In the genomic region with DNA sequence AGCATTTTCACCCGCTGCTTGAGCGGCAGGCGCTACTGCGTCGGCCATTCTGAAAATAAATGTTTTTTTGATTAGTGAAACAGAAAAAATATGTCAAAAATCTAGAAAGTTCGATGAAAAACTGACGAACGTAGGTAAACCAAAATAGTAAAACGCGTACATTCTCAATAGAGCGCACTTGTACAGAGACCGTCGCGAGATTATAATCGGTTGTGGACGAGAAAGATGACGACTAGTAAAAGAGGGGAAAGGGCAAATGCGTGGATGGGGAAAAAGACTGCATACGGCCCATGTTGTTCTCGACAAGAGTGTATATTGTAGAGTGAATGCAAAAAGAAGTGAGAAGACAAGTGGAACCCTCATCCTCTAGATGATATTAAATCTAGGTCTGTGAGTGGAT, we compare ENCODE assay signal across 8 worm cellular contexts.
A peak's percentile ranks its signal among the peaks of the same experiment; 100 is the strongest.
TF ChIP-seq lines count a peak whose summit lies in the region.

A gene (minus strand): TSS at position 49 of the 400 bp plus-strand sequence.

TF ChIP-seq in whole organism, L1 larva, 84 proteins besides CTCF, POLR2A, EP300 and RAD21 (continues in another document):
- TF ChIP-seq efl-1 (optimal IDR thresholded peaks at IDR 0.05; lab: Kevin White, UChicago) (peak in 1 of 2 experiments; percentile 14), efl-1 (GFP tag; optimal IDR thresholded peaks at IDR 0.05 in 1 of 2; lab: Kevin White, UChicago) (peak in 1 of 2 experiments; percentile 1), lin-35 (GFP tag; optimal IDR thresholded peaks at IDR 0.05; lab: Kevin White, UChicago) (peak; percentile 17 to 65), hpl-2 (GFP tag; optimal IDR thresholded peaks at IDR 0.05; lab: Kevin White, UChicago) (no peak), mep-1 (tag; optimal IDR thresholded peaks at IDR 0.05; lab: Kevin White, UChicago) (peak; percentile 60), lin-14 (GFP tag; optimal IDR thresholded peaks at IDR 0.05; lab: Kevin White, UChicago) (peak; percentile 69), lsy-2 (tag; optimal IDR thresholded peaks at IDR 0.05; lab: Kevin White, UChicago) (peak in 1 of 2 experiments; percentile 49), mdl-1 (tag; optimal IDR thresholded peaks at IDR 0.05; lab: Kevin White, UChicago) (peak in 1 of 2 experiments; percentile 45), unc-86 (tag; optimal IDR thresholded peaks at IDR 0.05; lab: Kevin White, UChicago) (no peak), snu-23 (GFP tag; optimal IDR thresholded peaks at IDR 0.05; lab: Kevin White, UChicago) (peak; percentile 53)

TF ChIP-seq in whole organism, L2 larva, 48 proteins besides CTCF, POLR2A, EP300 and RAD21 (continues in another document):
- TF ChIP-seq nhr-129 (tag; optimal IDR thresholded peaks at IDR 0.05; lab: Kevin White, UChicago) (peak; percentile 53), C34F6.9 (tag; optimal IDR thresholded peaks at IDR 0.05; lab: Kevin White, UChicago) (peak; percentile 54), unc-55 (GFP tag; optimal IDR thresholded peaks at IDR 0.05; lab: Kevin White, UChicago) (peak; percentile 37), snpc-4 (tag; optimal IDR thresholded peaks at IDR 0.05; lab: Kevin White, UChicago) (no peak), alr-1 (tag; optimal IDR thresholded peaks at IDR 0.05; lab: Kevin White, UChicago) (no peak), crh-2 (tag; optimal IDR thresholded peaks at IDR 0.05; lab: Kevin White, UChicago) (peak; percentile 30), F13H6.1 (tag; optimal IDR thresholded peaks at IDR 0.05; lab: Kevin White, UChicago) (no peak), egl-27 (tag; optimal IDR thresholded peaks at IDR 0.05; lab: Kevin White, UChicago) (no peak), sma-3 (GFP tag; optimal IDR thresholded peaks at IDR 0.05; lab: Kevin White, UChicago) (peak; percentile 3), lin-11 (tag; optimal IDR thresholded peaks at IDR 0.05; lab: Kevin White, UChicago) (no peak), blmp-1 (tag; optimal IDR thresholded peaks at IDR 0.05; lab: Kevin White, UChicago; ENCODE audit: insufficient read depth) (no peak)

TF ChIP-seq in whole organism, L3 larva, 47 proteins besides CTCF, POLR2A, EP300 and RAD21 (continues in another document):
- TF ChIP-seq elt-1 (tag; optimal IDR thresholded peaks at IDR 0.05; lab: Kevin White, UChicago) = no peak
- no peak for TF ChIP-seq ztf-4 (tag; optimal IDR thresholded peaks at IDR 0.05; lab: Kevin White, UChicago)
- no peak for TF ChIP-seq nhr-77 (tag; optimal IDR thresholded peaks at IDR 0.05; lab: Kevin White, UChicago)
- no peak for TF ChIP-seq mdl-1 (tag; optimal IDR thresholded peaks at IDR 0.05; lab: Kevin White, UChicago)
- TF ChIP-seq skn-1 (tag; optimal IDR thresholded peaks at IDR 0.05; lab: Kevin White, UChicago) = no peak
- no peak for TF ChIP-seq ceh-28 (tag; optimal IDR thresholded peaks at IDR 0.05; lab: Kevin White, UChicago)
- peak; percentile 49 for TF ChIP-seq lin-15B (tag; optimal IDR thresholded peaks at IDR 0.05; lab: Kevin White, UChicago)
- TF ChIP-seq nhr-43 (tag; optimal IDR thresholded peaks at IDR 0.05; lab: Kevin White, UChicago; ENCODE audit: poor library complexity, severe bottlenecking) = no peak
- no peak for TF ChIP-seq fkh-10 (GFP tag; optimal IDR thresholded peaks at IDR 0.05; lab: Kevin White, UChicago)
- peak; percentile 30 for TF ChIP-seq pqm-1 (tag; optimal IDR thresholded peaks at IDR 0.05; lab: Kevin White, UChicago)
- TF ChIP-seq nhr-28 (tag; optimal IDR thresholded peaks at IDR 0.05; lab: Kevin White, UChicago) = no peak

TF ChIP-seq in whole organism, L4 larva, 104 proteins besides CTCF, POLR2A, EP300 and RAD21 (continues in another document):
- TF ChIP-seq ama-1 (optimal IDR thresholded peaks at IDR 0.05; lab: Kevin White, UChicago) (no peak), T20F7.1 (GFP tag; optimal IDR thresholded peaks at IDR 0.05; lab: Kevin White, UChicago) (no peak), lir-3 (tag; optimal IDR thresholded peaks at IDR 0.05; lab: Kevin White, UChicago) (no peak), nhr-11 (tag; optimal IDR thresholded peaks at IDR 0.05; lab: Kevin White, UChicago) (no peak), dmd-6 (GFP tag; IDR thresholded peaks at IDR 0.05; lab: Robert Waterston, UW) (no peak), nhr-28 (tag; optimal IDR thresholded peaks at IDR 0.05; lab: Kevin White, UChicago) (peak; percentile 55), lim-7 (GFP tag; IDR thresholded peaks at IDR 0.05; lab: Robert Waterston, UW) (no peak), saeg-2 (GFP tag; IDR thresholded peaks at IDR 0.05; lab: Robert Waterston, UW) (no peak), dpl-1 (GFP tag; optimal IDR thresholded peaks at IDR 0.05; lab: Kevin White, UChicago) (no peak), hif-1 (tag; optimal IDR thresholded peaks at IDR 0.05; lab: Kevin White, UChicago) (no peak), pha-4 (GFP tag; IDR thresholded peaks at IDR 0.05; lab: Robert Waterston, UW) (no peak), pha-4 (tag; optimal IDR thresholded peaks at IDR 0.05; lab: Kevin White, UChicago) (peak; percentile 55)

TF ChIP-seq in whole organism, early embryonic, 17 proteins besides CTCF, POLR2A, EP300 and RAD21:
- TF ChIP-seq flt-1 (GFP tag; IDR thresholded peaks at IDR 0.05; lab: Robert Waterston, UW) (no peak), hmg-4 (GFP tag; optimal IDR thresholded peaks at IDR 0.05; lab: Kevin White, UChicago) (peak; percentile 16), tbx-11 (GFP tag; IDR thresholded peaks at IDR 0.05; lab: Robert Waterston, UW) (no peak), aly-1 (tag; optimal IDR thresholded peaks at IDR 0.05; lab: Kevin White, UChicago) (peak; percentile 3)

TF ChIP-seq in whole organism, late embryonic, 69 proteins besides CTCF, POLR2A, EP300 and RAD21:
- no peak for TF ChIP-seq lim-6 (tag; optimal IDR thresholded peaks at IDR 0.05; lab: Kevin White, UChicago)
- peak; percentile 26 for TF ChIP-seq tbx-2 (tag; optimal IDR thresholded peaks at IDR 0.05; lab: Kevin White, UChicago)
- TF ChIP-seq ceh-31 (tag; optimal IDR thresholded peaks at IDR 0.05; lab: Kevin White, UChicago) = peak; percentile 45
- peak; percentile 38 for TF ChIP-seq elt-2 (tag; optimal IDR thresholded peaks at IDR 0.05; lab: Kevin White, UChicago)
- TF ChIP-seq nfya-1 (tag; optimal IDR thresholded peaks at IDR 0.05; lab: Kevin White, UChicago) = no peak
- peak; percentile 16 for TF ChIP-seq ref-2 (tag; optimal IDR thresholded peaks at IDR 0.05; lab: Kevin White, UChicago)
- no peak for TF ChIP-seq eyg-1 (tag; optimal IDR thresholded peaks at IDR 0.05; lab: Kevin White, UChicago)
- peak; percentile 0 for TF ChIP-seq unc-42 (tag; optimal IDR thresholded peaks at IDR 0.05; lab: Kevin White, UChicago)
- TF ChIP-seq lin-11 (tag; optimal IDR thresholded peaks at IDR 0.05; lab: Kevin White, UChicago) = no peak
- no peak for TF ChIP-seq ceh-30 (tag; optimal IDR thresholded peaks at IDR 0.05; lab: Kevin White, UChicago)
TF ChIP-seq in whole organism, late embryonic: peak in this region for 5.

TF ChIP-seq in whole organism, mixed stage, embryonic, 35 proteins besides CTCF, POLR2A, EP300 and RAD21:
- TF ChIP-seq mep-1 (tag; optimal IDR thresholded peaks at IDR 0.05; lab: Kevin White, UChicago) (peak; percentile 58), ceh-39 (tag; optimal IDR thresholded peaks at IDR 0.05; lab: Kevin White, UChicago) (peak; percentile 42), nhr-2 (tag; optimal IDR thresholded peaks at IDR 0.05; lab: Kevin White, UChicago) (peak; percentile 50), lin-13 (tag; optimal IDR thresholded peaks at IDR 0.05; lab: Kevin White, UChicago) (peak; percentile 41), ztf-11 (tag; optimal IDR thresholded peaks at IDR 0.05; lab: Kevin White, UChicago) (no peak), nhr-12 (tag; optimal IDR thresholded peaks at IDR 0.05; lab: Kevin White, UChicago) (no peak), elt-1 (tag; optimal IDR thresholded peaks at IDR 0.05; lab: Kevin White, UChicago; ENCODE audit: borderline replicate concordance, insufficient read depth) (peak; percentile 20), hlh-1 (tag; optimal IDR thresholded peaks at IDR 0.05; lab: Kevin White, UChicago) (peak; percentile 43)
TF ChIP-seq in whole organism, mixed stage, embryonic: peak in this region for 6.

TF ChIP-seq in whole organism, young adult, 124 proteins besides CTCF, POLR2A, EP300 and RAD21:
- TF ChIP-seq snpc-1.1 (tag; optimal IDR thresholded peaks at IDR 0.05; lab: Kevin White, UChicago; ENCODE audit: insufficient read depth) (no peak), zim-3 (tag; optimal IDR thresholded peaks at IDR 0.05; lab: Kevin White, UChicago) (no peak), nhr-80 (tag; optimal IDR thresholded peaks at IDR 0.05; lab: Kevin White, UChicago) (peak; percentile 58), attf-5 (GFP tag; optimal IDR thresholded peaks at IDR 0.05; lab: Kevin White, UChicago) (peak; percentile 27)
